Worm (Caenorhabditis elegans): ENCODE measurements around the gene fbxb-51.

fbxb-51 gene

ce11 chrII:1597101-1598088 is 46.9 kb downstream of the fbxb-51 start, which contains the start of gene bath-46:
TSS of gene bath-46 (plus strand) at chrII:1597906.
- no peak for TF ChIP-seq mab-9 (GFP tag; IDR thresholded peaks at IDR 0.05)
- peak; percentile 67 for TF ChIP-seq elt-2 (tag; optimal IDR thresholded peaks at IDR 0.05)

- no peak for TF ChIP-seq hlh-4 (tag; optimal IDR thresholded peaks at IDR 0.05)
- no peak for TF ChIP-seq ceh-63 (GFP tag; optimal IDR thresholded peaks at IDR 0.05)
- TF ChIP-seq dsc-1 (tag; optimal IDR thresholded peaks at IDR 0.05), result no peak
- TF ChIP-seq fkh-8 (tag; optimal IDR thresholded peaks at IDR 0.05), result no peak
- TF ChIP-seq nhr-47 (tag; optimal IDR thresholded peaks at IDR 0.05), result no peak
- TF ChIP-seq lir-3 (tag; optimal IDR thresholded peaks at IDR 0.05; ENCODE audit: poor library complexity), result no peak
- TF ChIP-seq tbx-2 (tag; optimal IDR thresholded peaks at IDR 0.05), result no peak
- TF ChIP-seq pag-3 (tag; optimal IDR thresholded peaks at IDR 0.05; ENCODE audit: borderline replicate concordance, insufficient read depth), result no peak
- no peak for TF ChIP-seq Y116A8C.19 (tag; optimal IDR thresholded peaks at IDR 0.05; ENCODE audit: borderline replicate concordance)
- no peak for TF ChIP-seq ceh-88 (GFP tag; IDR thresholded peaks at IDR 0.05)
- TF ChIP-seq egl-13 (tag; optimal IDR thresholded peaks at IDR 0.05), result no peak
- TF ChIP-seq nhr-90 (tag; optimal IDR thresholded peaks at IDR 0.05; ENCODE audit: poor library complexity), result no peak
These were observed 50.1 kb downstream of the fbxb-51 start, which contains the start of gene bath-26 for ce11 chrII:1600661-1601060. TSS of gene bath-26 (minus strand) at chrII:1600761.

All from whole organism, L1 larva.